Worm (Caenorhabditis elegans) whole organism, late embryonic: ENCODE measurements around the gene F10B5.2.

Experiments used
- C08G9.2 ChIP-seq: sonication (generic microtip); optimal IDR thresholded peaks from 2 replicates; lab custom pipeline; 2016; ENCODE audit warnings: mild to moderate bottlenecking, missing genetic modification characterization, moderate library complexity, missing compliant biosample characterization
- C38D4.7 ChIP-seq: fragments of 200-800 bp; sonication (Bioruptor generic); optimal IDR thresholded peaks from 2 replicates; lab custom pipeline; 2018; ENCODE audit warnings: mild to moderate bottlenecking, missing genetic modification characterization, moderate library complexity, missing compliant biosample characterization
- T23F11.4 ChIP-seq: fragments of 200-800 bp; sonication (Bioruptor generic); optimal IDR thresholded peaks from 2 replicates; lab custom pipeline; 2018; ENCODE audit warnings: mild to moderate bottlenecking, missing genetic modification characterization, missing compliant biosample characterization
- ahr-1 ChIP-seq: sonication (generic microtip); optimal IDR thresholded peaks from 2 replicates; lab custom pipeline; 2016; ENCODE audit warnings: missing genetic modification characterization, missing compliant biosample characterization
- ceh-14 ChIP-seq: sonication (generic microtip); optimal IDR thresholded peaks from 2 replicates; lab custom pipeline; 2016; ENCODE audit warnings: missing genotype, missing genetic modification characterization, missing compliant biosample characterization
- ceh-18 ChIP-seq: sonication (generic microtip); optimal IDR thresholded peaks from 2 replicates; lab custom pipeline; 2016; ENCODE audit warnings: missing genetic modification characterization, missing compliant biosample characterization
- ceh-19 ChIP-seq: fragments of 200-800 bp; sonication (Bioruptor generic); optimal IDR thresholded peaks from 2 replicates; lab custom pipeline; 2018; ENCODE audit warnings: mild to moderate bottlenecking, missing genetic modification characterization, missing compliant biosample characterization
- ceh-2 ChIP-seq: sonication (generic microtip); optimal IDR thresholded peaks from 2 replicates; lab custom pipeline; 2016; ENCODE audit warnings: missing genotype, missing genetic modification characterization, missing compliant biosample characterization
- ceh-22 ChIP-seq: sonication (generic microtip); optimal IDR thresholded peaks from 2 replicates; lab custom pipeline; 2017; ENCODE audit warnings: missing biosample characterization, missing genetic modification characterization
- ceh-24 ChIP-seq: sonication (generic microtip); optimal IDR thresholded peaks from 2 replicates; lab custom pipeline; 2016; ENCODE audit warnings: mild to moderate bottlenecking, missing genetic modification characterization, missing compliant biosample characterization
- ceh-30 ChIP-seq: fragments of 150-350 bp; optimal IDR thresholded peaks from 2 replicates; lab custom pipeline; 2014; ENCODE audit warnings: missing biosample characterization, missing genetic modification characterization
- ceh-31 ChIP-seq: sonication (generic microtip); optimal IDR thresholded peaks from 2 replicates; lab custom pipeline; 2016; ENCODE audit warnings: missing genetic modification characterization, missing compliant biosample characterization
- ceh-34 ChIP-seq: sonication (generic microtip); optimal IDR thresholded peaks from 2 replicates; lab custom pipeline; 2016; ENCODE audit warnings: mild to moderate bottlenecking, missing genetic modification characterization, missing compliant biosample characterization
- ceh-45 ChIP-seq: fragments of 200-800 bp; sonication (Bioruptor generic); IDR thresholded peaks from 2 replicates; pipeline ENCODE4 v1.3.6; 2022; ENCODE audit warnings: missing genetic modification reagents, missing genetic modification characterization, missing compliant biosample characterization
- ceh-48 ChIP-seq: sonication (generic microtip); optimal IDR thresholded peaks from 2 replicates; lab custom pipeline; 2016; ENCODE audit warnings: missing genetic modification characterization, inconsistent platforms, missing compliant biosample characterization
- ceh-6 ChIP-seq: fragments of 200-800 bp; sonication (Bioruptor generic); optimal IDR thresholded peaks from 2 replicates; lab custom pipeline; 2018; ENCODE audit warnings: mild to moderate bottlenecking, missing genetic modification characterization, missing compliant biosample characterization
- ceh-9 ChIP-seq: sonication (generic microtip); optimal IDR thresholded peaks from 2 replicates; lab custom pipeline; 2016; ENCODE audit warnings: mild to moderate bottlenecking, missing genetic modification characterization, inconsistent platforms, missing compliant biosample characterization
- che-1 ChIP-seq: sonication (generic microtip); optimal IDR thresholded peaks from 2 replicates; lab custom pipeline; 2016; ENCODE audit warnings: mild to moderate bottlenecking, missing genetic modification characterization, missing compliant biosample characterization
- elt-2 ChIP-seq: sonication (generic microtip); optimal IDR thresholded peaks from 2 replicates; lab custom pipeline; 2016; ENCODE audit warnings: missing genetic modification reagents, missing genetic modification characterization, missing compliant biosample characterization
- elt-4 ChIP-seq: sonication (generic microtip); optimal IDR thresholded peaks from 2 replicates; lab custom pipeline; 2016; ENCODE audit warnings: missing genetic modification characterization, missing compliant biosample characterization
- eyg-1 ChIP-seq: sonication (generic microtip); optimal IDR thresholded peaks from 2 replicates; lab custom pipeline; 2016; ENCODE audit warnings: missing genotype, missing genetic modification characterization, missing compliant biosample characterization
- fax-1 ChIP-seq: sonication (generic microtip); optimal IDR thresholded peaks from 2 replicates; lab custom pipeline; 2016; ENCODE audit warnings: missing genotype, missing genetic modification characterization, missing compliant biosample characterization
- fkh-6 ChIP-seq: sonication (generic microtip); optimal IDR thresholded peaks from 2 replicates; lab custom pipeline; 2016; ENCODE audit warnings: missing genetic modification characterization, missing compliant biosample characterization
- gmeb-2 ChIP-seq: sonication (generic microtip); optimal IDR thresholded peaks from 2 replicates; lab custom pipeline; 2016; ENCODE audit warnings: missing genetic modification characterization, inconsistent platforms, missing compliant biosample characterization
- hlh-13 ChIP-seq: fragments of 200-800 bp; sonication (Bioruptor generic); optimal IDR thresholded peaks from 2 replicates; lab custom pipeline; 2018; ENCODE audit warnings: mild to moderate bottlenecking, missing genetic modification characterization, missing compliant biosample characterization
- hlh-15 ChIP-seq: sonication (generic microtip); optimal IDR thresholded peaks from 2 replicates; lab custom pipeline; 2016; ENCODE audit warnings: missing genetic modification characterization, missing compliant biosample characterization
- hlh-30 ChIP-seq: sonication (generic microtip); optimal IDR thresholded peaks from 2 replicates; lab custom pipeline; 2017; ENCODE audit warnings: antibody characterized with exemption, missing genetic modification characterization, missing compliant biosample characterization; ENCODE audit not compliant: insufficient read depth
- hlh-6 ChIP-seq: sonication (generic microtip); optimal IDR thresholded peaks from 2 replicates; lab custom pipeline; 2016; ENCODE audit warnings: missing genotype, missing genetic modification characterization, missing compliant biosample characterization
- lim-6 ChIP-seq: sonication (generic microtip); optimal IDR thresholded peaks from 2 replicates; lab custom pipeline; 2016; ENCODE audit warnings: missing genetic modification characterization, missing compliant biosample characterization
- nfya-1 ChIP-seq: sonication (generic microtip); optimal IDR thresholded peaks from 2 replicates; lab custom pipeline; 2017; ENCODE audit warnings: missing genetic modification characterization, mild to moderate bottlenecking, missing compliant biosample characterization, antibody characterized with exemption, moderate library complexity
- nhr-11 ChIP-seq: fragments of 150-350 bp; optimal IDR thresholded peaks from 2 replicates; lab custom pipeline; 2014; ENCODE audit warnings: missing biosample characterization, missing genetic modification characterization
- odd-2 ChIP-seq: sonication (generic microtip); optimal IDR thresholded peaks from 2 replicates; lab custom pipeline; 2017; ENCODE audit warnings: antibody characterized with exemption, mild to moderate bottlenecking, missing genetic modification characterization, missing compliant biosample characterization
- pha-2 ChIP-seq: sonication (generic microtip); optimal IDR thresholded peaks from 2 replicates; lab custom pipeline; 2017; ENCODE audit warnings: mild to moderate bottlenecking, missing genetic modification characterization, missing compliant biosample characterization
- pha-4 ChIP-seq: fragments of 150-350 bp; optimal IDR thresholded peaks from 2 replicates; lab custom pipeline; 2018; ENCODE audit warnings: missing biosample characterization, missing genetic modification reagents, missing genetic modification characterization
- pqm-1 ChIP-seq: sonication (generic microtip); optimal IDR thresholded peaks from 2 replicates; lab custom pipeline; 2016; ENCODE audit warnings: missing genetic modification characterization, missing compliant biosample characterization
- pros-1 ChIP-seq: fragments of 150-350 bp; optimal IDR thresholded peaks from 2 replicates; lab custom pipeline; 2014; ENCODE audit warnings: missing biosample characterization, missing genetic modification reagents, missing genetic modification characterization
- ref-2 ChIP-seq: sonication (generic microtip); optimal IDR thresholded peaks from 2 replicates; lab custom pipeline; 2016; ENCODE audit warnings: missing genetic modification characterization, missing compliant biosample characterization
- rnt-1 ChIP-seq: sonication (generic microtip); optimal IDR thresholded peaks from 2 replicates; lab custom pipeline; 2016; ENCODE audit warnings: missing genetic modification characterization, missing compliant biosample characterization
- sdc-2 ChIP-seq: sonication (generic microtip); optimal IDR thresholded peaks from 2 replicates; lab custom pipeline; 2016; ENCODE audit warnings: missing genotype, missing genetic modification characterization, missing compliant biosample characterization
- sox-4 ChIP-seq: sonication (generic microtip); optimal IDR thresholded peaks from 2 replicates; lab custom pipeline; 2017; ENCODE audit warnings: mild to moderate bottlenecking, missing genetic modification characterization, inconsistent platforms, missing compliant biosample characterization
- syd-9 ChIP-seq: sonication (generic microtip); optimal IDR thresholded peaks from 2 replicates; lab custom pipeline; 2016; ENCODE audit warnings: mild to moderate bottlenecking, missing genetic modification characterization, moderate library complexity, missing compliant biosample characterization
- tbx-2 ChIP-seq: sonication (generic microtip); optimal IDR thresholded peaks from 2 replicates; lab custom pipeline; 2016; ENCODE audit warnings: missing genetic modification characterization, missing compliant biosample characterization
- tbx-7 ChIP-seq: sonication (generic microtip); optimal IDR thresholded peaks from 2 replicates; lab custom pipeline; 2016; ENCODE audit warnings: missing genotype, missing genetic modification characterization, missing compliant biosample characterization
- unc-3 ChIP-seq, 2 experiments: fragments of 200-800 bp in 1 of 2; sonication (Bioruptor generic) in 1 of 2; sonication (generic microtip) in 1 of 2; conservative IDR thresholded peaks in 1 of 2; optimal IDR thresholded peaks in 1 of 2; 2 replicates each; pipeline versions ENCODE4 v1.3.6 to Lab custom; 2016 to 2022; ENCODE audit warnings: missing compliant biosample characterization in 2 of 2, missing genetic modification characterization in 2 of 2, missing genetic modification reagents in 1 of 2
- unc-42 ChIP-seq: sonication (generic microtip); optimal IDR thresholded peaks from 2 replicates; lab custom pipeline; 2016; ENCODE audit warnings: missing genotype, missing genetic modification characterization, missing compliant biosample characterization
- unc-55 ChIP-seq: sonication (generic microtip); optimal IDR thresholded peaks from 2 replicates; lab custom pipeline; 2017; ENCODE audit warnings: missing biosample characterization, missing genetic modification reagents, missing genetic modification characterization
- unc-86 ChIP-seq: sonication (generic microtip); optimal IDR thresholded peaks from 2 replicates; lab custom pipeline; 2016; ENCODE audit warnings: missing genetic modification characterization, missing compliant biosample characterization
- zip-5 ChIP-seq: sonication (generic microtip); optimal IDR thresholded peaks from 2 replicates; lab custom pipeline; 2016; ENCODE audit warnings: missing genetic modification characterization, missing compliant biosample characterization

The F10B5.2 gene

DNA sequence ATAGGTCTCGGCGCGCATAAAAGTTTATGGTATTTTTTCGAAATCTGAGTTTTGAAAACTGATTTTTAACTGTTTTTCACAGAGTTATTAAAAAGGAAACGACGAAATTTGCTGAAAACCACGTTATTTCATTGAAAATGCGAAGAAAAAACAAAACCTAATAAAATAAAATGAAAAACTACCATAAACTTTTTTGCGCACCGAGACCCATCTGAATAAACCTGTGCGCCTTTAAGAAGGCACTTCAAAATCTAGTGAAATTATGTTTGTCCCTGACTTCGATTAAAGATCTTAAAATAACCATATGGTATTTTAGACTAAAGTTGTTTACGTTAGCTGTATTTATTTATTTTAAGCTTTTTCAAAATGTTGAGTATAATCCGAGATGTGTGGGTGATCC is 16.8 kb upstream of the F10B5.2 start:
- TF ChIP-seq T23F11.4 (GFP tag; lab: Kevin White, UChicago) (no peak), eyg-1 (tag; lab: Kevin White, UChicago) (no peak), hlh-15 (tag; lab: Kevin White, UChicago) (no peak), tbx-2 (tag; lab: Kevin White, UChicago) (no peak), sdc-2 (tag; lab: Kevin White, UChicago) (no peak), ceh-14 (tag; lab: Kevin White, UChicago) (no peak), sox-4 (no peak), unc-86 (tag; lab: Kevin White, UChicago) (no peak), odd-2 (tag; lab: Kevin White, UChicago) (no peak), unc-42 (tag; lab: Kevin White, UChicago) (no peak)

DNA sequence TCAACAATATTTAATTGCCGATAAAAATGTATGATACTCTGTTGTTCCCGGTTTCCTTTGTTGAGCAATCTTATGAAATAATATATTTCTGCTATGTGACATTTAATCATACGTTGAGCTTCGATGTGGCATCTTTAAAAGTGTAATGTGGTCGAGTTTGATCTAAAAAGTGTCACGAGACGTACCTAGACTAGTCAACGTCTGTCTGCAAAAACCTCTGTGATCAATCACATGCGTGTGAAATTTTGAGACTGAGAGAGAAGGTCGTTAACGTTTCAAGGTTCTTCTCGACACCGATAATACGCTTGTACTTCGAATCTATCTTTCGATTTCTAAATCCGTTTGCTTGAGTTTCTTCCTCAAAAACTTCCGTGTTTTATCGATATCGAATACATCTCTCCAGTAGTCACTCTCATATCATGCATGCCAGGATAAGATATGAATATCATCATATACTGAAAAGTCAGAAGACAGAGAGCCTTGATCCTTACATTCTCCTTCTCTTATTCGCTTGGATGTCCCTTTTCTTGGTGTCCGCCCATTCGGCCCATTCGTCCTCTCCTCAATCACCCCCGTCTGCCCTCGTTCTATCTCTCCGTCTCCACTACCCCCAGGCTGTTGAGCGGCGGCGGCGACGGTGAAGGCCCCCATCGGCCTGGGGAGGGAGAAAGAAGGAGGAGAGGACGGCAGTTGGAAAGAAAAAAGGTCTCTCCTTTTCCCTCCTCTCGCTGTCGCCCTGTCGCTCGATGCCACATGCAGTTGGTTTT is 16.1 kb upstream of the F10B5.2 start:
- TF ChIP-seq unc-42 (tag; lab: Kevin White, UChicago) (peak; percentile 1), sox-4 (peak; percentile 63), che-1 (tag; lab: Kevin White, UChicago) (peak; percentile 57), nhr-11 (tag; lab: Kevin White, UChicago) (no peak), C38D4.7 (GFP tag; lab: Kevin White, UChicago) (peak; percentile 28), ref-2 (tag; lab: Kevin White, UChicago) (peak; percentile 45), unc-55 (no peak), ceh-2 (tag; lab: Kevin White, UChicago) (no peak), ceh-19 (GFP tag; lab: Kevin White, UChicago) (no peak), gmeb-2 (tag; lab: Kevin White, UChicago) (no peak), T23F11.4 (GFP tag; lab: Kevin White, UChicago) (peak; percentile 57), C08G9.2 (tag; lab: Kevin White, UChicago) (peak; percentile 31), ceh-45 (GFP tag; lab: Robert Waterston, UW) (peak; percentile 49; the same call in 1 of the 2 replicates), ahr-1 (tag; lab: Kevin White, UChicago) (no peak), ceh-31 (tag; lab: Kevin White, UChicago) (peak; percentile 66), pha-2 (tag; lab: Kevin White, UChicago) (peak; percentile 1), ceh-14 (tag; lab: Kevin White, UChicago) (peak; percentile 30), sdc-2 (tag; lab: Kevin White, UChicago) (peak; percentile 72), pha-4 (tag; lab: Kevin White, UChicago) (no peak), zip-5 (tag; lab: Kevin White, UChicago) (no peak), hlh-30 (tag; lab: Kevin White, UChicago) (peak; percentile 10), rnt-1 (peak; percentile 25), nfya-1 (peak; percentile 67), elt-4 (tag; lab: Kevin White, UChicago) (no peak), hlh-6 (peak; percentile 72), fax-1 (tag; lab: Kevin White, UChicago) (no peak), syd-9 (peak; percentile 70), ceh-6 (GFP tag; lab: Kevin White, UChicago) (no peak), ceh-9 (tag; lab: Kevin White, UChicago) (no peak), ceh-48 (tag; lab: Kevin White, UChicago) (peak; percentile 16), tbx-2 (tag; lab: Kevin White, UChicago) (peak; percentile 40), tbx-7 (tag; lab: Kevin White, UChicago) (no peak), ceh-24 (tag; lab: Kevin White, UChicago) (no peak), ceh-22 (tag; lab: Kevin White, UChicago) (no peak), ceh-30 (tag; lab: Kevin White, UChicago) (no peak), pros-1 (tag; lab: Kevin White, UChicago) (peak; percentile 52), hlh-13 (GFP tag; lab: Kevin White, UChicago) (no peak), pqm-1 (tag; lab: Kevin White, UChicago) (peak; percentile 38), elt-2 (no peak), fkh-6 (peak; percentile 43), ceh-18 (peak; percentile 58), unc-3 (GFP tag; conservative IDR thresholded peaks at IDR 0.05; lab: Robert Waterston, UW) (no peak), unc-3 (tag; optimal IDR thresholded peaks at IDR 0.05; lab: Kevin White, UChicago) (no peak), hlh-15 (tag; lab: Kevin White, UChicago) (no peak), lim-6 (tag; lab: Kevin White, UChicago) (no peak), ceh-34 (peak; percentile 63)
